Worm (Caenorhabditis elegans): ENCODE measurements around the gene arp-6.

arp-6 gene

DNA sequence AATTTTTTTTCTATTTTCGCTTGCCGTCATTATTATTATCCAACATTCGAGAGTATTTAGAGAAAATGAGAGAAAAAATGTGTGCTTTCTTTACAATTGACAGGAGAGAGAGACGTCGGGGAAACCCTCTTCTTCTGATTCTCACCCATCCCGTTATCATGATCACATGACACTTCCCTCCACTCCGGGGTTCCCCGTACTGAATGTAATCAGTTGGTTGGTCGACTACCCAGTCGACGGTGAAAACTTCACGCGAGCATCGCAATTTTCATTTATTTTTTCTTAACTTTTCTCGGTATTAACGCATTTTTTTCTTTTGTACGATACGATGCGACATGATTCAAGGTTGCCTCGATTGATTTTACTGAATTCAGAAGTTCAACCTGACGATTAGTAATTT is 21.0 kb downstream of the arp-6 start:
- no peak for TF ChIP-seq ets-7 (tag; optimal IDR thresholded peaks at IDR 0.05)

DNA sequence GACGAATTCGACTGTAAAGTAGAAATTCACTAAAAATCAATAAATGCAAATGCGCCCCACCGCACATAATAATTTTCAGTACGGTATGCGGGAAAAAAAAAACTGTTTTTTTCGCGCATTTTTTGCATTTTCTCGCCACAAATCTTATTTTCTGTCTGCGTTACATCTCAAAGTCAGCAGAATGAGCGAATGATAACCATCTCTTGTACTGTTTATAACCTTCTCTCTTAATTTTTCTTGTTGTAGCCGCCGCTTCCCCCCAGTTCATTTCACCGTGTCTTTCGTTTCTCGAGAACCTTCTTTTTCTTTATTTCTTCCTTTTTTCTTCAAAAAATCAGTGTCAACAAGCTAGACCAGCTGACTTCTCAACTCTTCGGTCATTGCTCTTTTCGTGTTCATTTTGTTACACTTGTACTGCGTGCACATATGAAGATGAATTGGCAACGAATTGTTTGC is 21.6 kb downstream of the arp-6 start:
- TF ChIP-seq ceh-36 (tag; optimal IDR thresholded peaks at IDR 0.05): no peak
- TF ChIP-seq ceh-13 (GFP tag; optimal IDR thresholded peaks at IDR 0.05): no peak
- no peak for TF ChIP-seq F13C5.2 (tag; optimal IDR thresholded peaks at IDR 0.05)
- TF ChIP-seq ama-1 (optimal IDR thresholded peaks at IDR 0.05): no peak
- TF ChIP-seq hmg-4 (GFP tag; optimal IDR thresholded peaks at IDR 0.05): no peak
- no peak for TF ChIP-seq flt-1 (GFP tag; IDR thresholded peaks at IDR 0.05)
- no peak for TF ChIP-seq hnd-1 (tag; optimal IDR thresholded peaks at IDR 0.05)
- no peak for TF ChIP-seq scrt-1 (GFP tag; IDR thresholded peaks at IDR 0.05)
- TF ChIP-seq pes-1 (GFP tag; IDR thresholded peaks at IDR 0.05): no peak
- no peak for TF ChIP-seq tra-4 (tag; optimal IDR thresholded peaks at IDR 0.05)
- no peak for TF ChIP-seq B0310.2 (tag; optimal IDR thresholded peaks at IDR 0.05)
- TF ChIP-seq sea-1 (GFP tag; conservative IDR thresholded peaks at IDR 0.05): no peak
- no peak for TF ChIP-seq aly-1 (tag; optimal IDR thresholded peaks at IDR 0.05)

- TF ChIP-seq ama-1 (optimal IDR thresholded peaks at IDR 0.05) (no peak), ceh-13 (GFP tag; optimal IDR thresholded peaks at IDR 0.05) (no peak), hmbx-1 (tag; optimal IDR thresholded peaks at IDR 0.05) (no peak), sea-1 (GFP tag; conservative IDR thresholded peaks at IDR 0.05) (no peak), pes-1 (GFP tag; IDR thresholded peaks at IDR 0.05) (no peak), hnd-1 (tag; optimal IDR thresholded peaks at IDR 0.05) (no peak), flt-1 (GFP tag; IDR thresholded peaks at IDR 0.05) (no peak), tbx-37 (GFP tag; conservative IDR thresholded peaks at IDR 0.05) (no peak), ets-7 (tag; optimal IDR thresholded peaks at IDR 0.05) (no peak), hmg-4 (GFP tag; optimal IDR thresholded peaks at IDR 0.05) (no peak), tra-4 (tag; optimal IDR thresholded peaks at IDR 0.05) (no peak), aly-1 (tag; optimal IDR thresholded peaks at IDR 0.05) (no peak), B0310.2 (tag; optimal IDR thresholded peaks at IDR 0.05) (no peak), tbx-11 (GFP tag; IDR thresholded peaks at IDR 0.05) (no peak), ceh-36 (tag; optimal IDR thresholded peaks at IDR 0.05) (no peak), F13C5.2 (tag; optimal IDR thresholded peaks at IDR 0.05) (no peak), scrt-1 (GFP tag; IDR thresholded peaks at IDR 0.05) (no peak)
Measured at ce11 chrII:8012071-8013031, 24.8 kb downstream of the arp-6 start, which contains the start of gene DH11.2. Gene DH11.2 (plus strand): TSS chrII:8012816.

DNA sequence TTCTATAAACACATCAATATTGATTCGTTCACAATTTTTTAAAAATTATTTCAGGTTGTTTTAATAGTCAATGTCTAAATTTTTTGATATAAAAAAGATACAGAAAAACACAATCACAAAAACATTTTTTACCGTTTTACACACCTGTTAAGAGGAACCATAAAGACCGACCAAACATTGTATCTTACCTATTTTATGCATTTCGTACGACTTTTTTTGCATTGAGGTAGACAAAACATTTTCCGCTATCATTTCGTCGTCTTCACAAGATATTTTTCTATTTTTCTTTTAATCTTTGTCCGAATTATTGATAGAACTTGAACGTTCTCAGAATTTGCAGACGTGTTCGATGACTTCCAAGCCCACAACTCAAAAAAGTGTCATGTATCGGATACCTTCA is 28.8 kb downstream of the arp-6 start, which contains the start of gene glna-2:
TSS of gene glna-2 (plus strand) at position 301 of the 400 bp plus-strand sequence.
- TF ChIP-seq ama-1 (optimal IDR thresholded peaks at IDR 0.05) (no peak), tbx-11 (GFP tag; IDR thresholded peaks at IDR 0.05) (no peak), scrt-1 (GFP tag; IDR thresholded peaks at IDR 0.05) (no peak), F13C5.2 (tag; optimal IDR thresholded peaks at IDR 0.05) (no peak), B0310.2 (tag; optimal IDR thresholded peaks at IDR 0.05) (no peak), tbx-37 (GFP tag; conservative IDR thresholded peaks at IDR 0.05) (no peak), aly-1 (tag; optimal IDR thresholded peaks at IDR 0.05) (no peak), flt-1 (GFP tag; IDR thresholded peaks at IDR 0.05) (no peak), hnd-1 (tag; optimal IDR thresholded peaks at IDR 0.05) (no peak), ceh-36 (tag; optimal IDR thresholded peaks at IDR 0.05) (no peak), hmbx-1 (tag; optimal IDR thresholded peaks at IDR 0.05) (no peak), hmg-4 (GFP tag; optimal IDR thresholded peaks at IDR 0.05) (no peak), sea-1 (GFP tag; conservative IDR thresholded peaks at IDR 0.05) (no peak), ets-7 (tag; optimal IDR thresholded peaks at IDR 0.05) (no peak), ceh-13 (GFP tag; optimal IDR thresholded peaks at IDR 0.05) (no peak), tra-4 (tag; optimal IDR thresholded peaks at IDR 0.05) (no peak), pes-1 (GFP tag; IDR thresholded peaks at IDR 0.05) (no peak)

DNA sequence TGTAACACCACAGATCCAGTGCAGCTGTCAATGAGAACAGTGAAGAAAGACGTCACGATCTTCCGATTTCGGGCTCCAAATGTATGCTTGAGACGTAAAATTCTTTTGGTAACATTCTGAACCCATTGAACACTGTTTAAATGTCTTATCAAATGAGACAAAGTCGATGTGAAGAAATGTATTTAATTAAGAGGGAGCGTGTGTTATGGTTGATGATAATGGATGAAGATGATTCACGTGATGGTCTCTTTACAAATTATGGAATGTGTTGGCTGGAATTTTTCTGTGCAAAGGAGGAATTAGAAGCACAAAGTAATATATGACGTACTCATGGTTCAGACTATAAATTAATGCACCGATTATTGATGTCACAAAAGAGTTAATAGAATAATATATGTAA is 30.2 kb downstream of the arp-6 start:
- TF ChIP-seq ets-7 (tag; optimal IDR thresholded peaks at IDR 0.05) (no peak), tbx-11 (GFP tag; IDR thresholded peaks at IDR 0.05) (no peak), hmbx-1 (tag; optimal IDR thresholded peaks at IDR 0.05) (no peak), ceh-36 (tag; optimal IDR thresholded peaks at IDR 0.05) (no peak), pes-1 (GFP tag; IDR thresholded peaks at IDR 0.05) (no peak)

DNA sequence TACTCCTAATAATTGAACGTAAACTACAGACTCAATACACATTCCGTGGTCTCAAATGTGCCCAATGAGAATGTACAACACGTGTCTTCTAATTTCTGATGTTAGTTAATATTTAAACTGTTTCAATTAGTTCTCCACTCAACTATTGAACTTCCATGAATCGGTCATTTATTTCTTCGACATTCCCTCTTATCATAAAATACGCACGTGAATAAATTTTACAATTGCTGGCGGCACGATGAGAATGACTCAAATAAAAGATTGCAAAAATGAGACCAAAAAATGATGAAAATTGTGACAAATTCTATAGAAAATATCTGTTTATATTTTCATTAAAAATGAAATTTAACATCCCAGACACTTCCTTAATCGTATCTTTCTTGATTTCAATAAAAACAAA is 32.4 kb downstream of the arp-6 start:
- no peak for TF ChIP-seq tbx-37 (GFP tag; conservative IDR thresholded peaks at IDR 0.05)
- no peak for TF ChIP-seq ceh-13 (GFP tag; optimal IDR thresholded peaks at IDR 0.05)
- no peak for TF ChIP-seq B0310.2 (tag; optimal IDR thresholded peaks at IDR 0.05)
- no peak for TF ChIP-seq tra-4 (tag; optimal IDR thresholded peaks at IDR 0.05)
- TF ChIP-seq F13C5.2 (tag; optimal IDR thresholded peaks at IDR 0.05): no peak
- TF ChIP-seq ama-1 (optimal IDR thresholded peaks at IDR 0.05): no peak
- no peak for TF ChIP-seq hmbx-1 (tag; optimal IDR thresholded peaks at IDR 0.05)
- TF ChIP-seq ets-7 (tag; optimal IDR thresholded peaks at IDR 0.05): no peak
- no peak for TF ChIP-seq hmg-4 (GFP tag; optimal IDR thresholded peaks at IDR 0.05)
- no peak for TF ChIP-seq pes-1 (GFP tag; IDR thresholded peaks at IDR 0.05)

- TF ChIP-seq flt-1 (GFP tag; IDR thresholded peaks at IDR 0.05) (no peak), pes-1 (GFP tag; IDR thresholded peaks at IDR 0.05) (no peak), ceh-13 (GFP tag; optimal IDR thresholded peaks at IDR 0.05) (no peak), F13C5.2 (tag; optimal IDR thresholded peaks at IDR 0.05) (no peak), hmbx-1 (tag; optimal IDR thresholded peaks at IDR 0.05) (no peak)
Measured at ce11 chrII:8004157-8004556, 33.0 kb downstream of the arp-6 start, which contains the start of gene pgp-11. Gene pgp-11 (minus strand): TSS chrII:8004257.
